Comparison of ENCODE assay signal across 1 fruit fly cellular context in the genomic region with DNA sequence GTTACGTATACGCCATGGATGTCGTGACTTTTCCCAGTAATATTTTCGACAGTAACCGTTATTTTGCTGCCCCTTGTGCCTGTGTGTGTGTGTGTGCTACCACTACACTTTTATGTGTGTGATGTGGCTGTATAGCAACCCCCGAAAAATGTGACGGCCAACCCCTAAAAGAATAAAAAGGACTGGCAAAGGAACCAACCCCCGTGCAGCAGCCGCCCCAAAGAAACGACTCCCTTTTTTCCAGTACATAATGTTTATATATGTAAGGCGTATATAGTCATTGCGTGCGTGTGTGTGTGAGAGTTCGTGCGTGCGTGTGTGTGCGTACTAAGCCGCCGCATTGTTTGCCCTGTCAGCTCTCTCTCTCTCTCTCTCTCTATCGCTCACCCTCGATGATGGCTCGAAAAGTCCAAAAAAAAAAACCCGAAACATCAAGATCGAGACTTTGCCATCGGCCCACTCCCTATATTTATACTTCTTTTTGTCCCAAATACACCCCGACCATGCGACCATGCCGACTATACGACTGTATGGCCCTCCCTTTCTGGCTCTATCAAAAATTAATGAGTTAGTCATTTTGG.
TF ChIP-seq lines count a peak whose summit lies in the region.

No protein-coding gene starts in this region.

TF ChIP-seq in whole organism, embryonic, 481 proteins besides CTCF, POLR2A, EP300 and RAD21 (continued from another document):
- TF ChIP-seq CG11504 (tag; optimal IDR thresholded peaks at IDR 0.05; lab: Kevin White, UChicago) (no peak), gsb-n (tag; optimal IDR thresholded peaks at IDR 0.05; lab: Kevin White, UChicago) (no peak), Xrp1 (GFP tag; IDR thresholded peaks at IDR 0.05; lab: Robert Waterston, UW) (no peak), CG8359 (GFP tag; optimal IDR thresholded peaks at IDR 0.05; lab: Kevin White, UChicago; ENCODE audit: borderline replicate concordance) (no peak), tx (GFP tag; optimal IDR thresholded peaks at IDR 0.05; lab: Kevin White, UChicago) (no peak), Lhr (GFP tag; optimal IDR thresholded peaks at IDR 0.05; lab: Kevin White, UChicago) (no peak), CG9932 (GFP tag; IDR thresholded peaks at IDR 0.05; lab: Robert Waterston, UW) (no peak), Poxn (GFP tag; IDR thresholded peaks at IDR 0.05; lab: Robert Waterston, UW) (no peak), CG30431 (GFP tag; optimal IDR thresholded peaks at IDR 0.05; lab: Kevin White, UChicago) (no peak)
